Worm (Caenorhabditis elegans) whole organism, L1 larva: ENCODE results near the gene R186.3.

Source experiments
- C16A3.4 ChIP-seq: fragments of 150-350 bp; optimal IDR thresholded peaks from 2 replicates; lab custom pipeline; 2014; ENCODE audit warnings: missing biosample characterization, missing genetic modification characterization
- F16B12.6 ChIP-seq: fragments of 150-350 bp; optimal IDR thresholded peaks from 2 replicates; lab custom pipeline; 2014; ENCODE audit warnings: missing biosample characterization, missing genetic modification characterization
- aha-1 ChIP-seq: fragments of 150-350 bp; optimal IDR thresholded peaks from 2 replicates; lab custom pipeline; 2014; ENCODE audit warnings: missing biosample characterization, missing genetic modification characterization
- aly-2 ChIP-seq: fragments of 150-350 bp; optimal IDR thresholded peaks from 2 replicates; lab custom pipeline; 2014; ENCODE audit warnings: missing biosample characterization, missing genetic modification characterization
- blmp-1 ChIP-seq: fragments of 150-350 bp; optimal IDR thresholded peaks from 2 replicates; lab custom pipeline; 2014; ENCODE audit warnings: missing biosample characterization, missing genetic modification characterization
- ceh-82 ChIP-seq, 3 experiments: fragments of 150-350 bp in 1 of 3; sonication (generic microtip) in 2 of 3; optimal IDR thresholded peaks; 2 replicates each; lab custom pipeline; 2014 to 2017; ENCODE audit warnings: missing biosample characterization in 3 of 3, missing genetic modification characterization in 3 of 3
- ceh-90 ChIP-seq: sonication (generic microtip); optimal IDR thresholded peaks from 2 replicates; lab custom pipeline; 2016; ENCODE audit warnings: missing genetic modification characterization, missing compliant biosample characterization
- ces-1 ChIP-seq: fragments of 150-350 bp; optimal IDR thresholded peaks from 2 replicates; lab custom pipeline; 2014; ENCODE audit warnings: missing biosample characterization, missing genetic modification reagents, missing genetic modification characterization
- dpl-1 ChIP-seq, 3 experiments: fragments of 150-350 bp in 2 of 3; sonication (generic microtip) in 1 of 3; optimal IDR thresholded peaks; 2 replicates each; lab custom pipeline; 2014 to 2017; ENCODE audit warnings: missing biosample characterization in 3 of 3, missing genetic modification characterization in 3 of 3, missing genetic modification reagents in 3 of 3
- dsc-1 ChIP-seq: sonication (generic microtip); optimal IDR thresholded peaks from 2 replicates; lab custom pipeline; 2016; ENCODE audit warnings: mild to moderate bottlenecking, missing genetic modification characterization, missing compliant biosample characterization
- efl-1 ChIP-seq, 4 experiments: fragments of 150-350 bp; optimal IDR thresholded peaks in 3 of 4; peaks in 1 of 4; 1 replicate in 1 of 4; 2 replicates in 3 of 4; lab custom pipeline; 2014; ENCODE audit warnings: missing biosample characterization in 2 of 4, missing genetic modification characterization in 2 of 4, missing genetic modification reagents in 2 of 4
- efl-3 ChIP-seq: fragments of 200-800 bp; sonication (Bioruptor generic); optimal IDR thresholded peaks from 2 replicates; lab custom pipeline; 2018; ENCODE audit warnings: mild to moderate bottlenecking, missing genetic modification characterization, missing compliant biosample characterization
- elt-2 ChIP-seq: sonication (generic microtip); optimal IDR thresholded peaks from 2 replicates; lab custom pipeline; 2016; ENCODE audit warnings: missing genetic modification characterization, mild to moderate bottlenecking, inconsistent platforms, missing compliant biosample characterization, missing genetic modification reagents
- elt-3 ChIP-seq, 6 experiments: fragments of 150-350 bp in 1 of 6; sonication (generic microtip); optimal IDR thresholded peaks; 2 replicates each; lab custom pipeline; 2017 to 2018; ENCODE audit warnings: missing biosample characterization in 6 of 6, missing genetic modification characterization in 6 of 6, inconsistent platforms in 1 of 6
- ets-5 ChIP-seq: fragments of 200-800 bp; sonication (Bioruptor generic); IDR thresholded peaks from 2 replicates; pipeline ENCODE4 v1.3.6; 2022; ENCODE audit warnings: missing genetic modification characterization, missing compliant biosample characterization
- fkh-10 ChIP-seq: sonication (generic microtip); optimal IDR thresholded peaks from 2 replicates; lab custom pipeline; 2017; ENCODE audit warnings: missing biosample characterization, missing genetic modification reagents, missing genetic modification characterization
- fkh-4 ChIP-seq: sonication (generic microtip); optimal IDR thresholded peaks from 2 replicates; lab custom pipeline; 2016; ENCODE audit warnings: missing compliant biosample characterization, missing genetic modification characterization, borderline replicate concordance
- grh-1 ChIP-seq: fragments of 200-800 bp; sonication (Bioruptor generic); IDR thresholded peaks from 2 replicates; pipeline ENCODE4 v1.3.6; 2022; ENCODE audit warnings: missing genetic modification reagents, missing genetic modification characterization, missing compliant biosample characterization
- hlh-17 ChIP-seq: fragments of 200-800 bp; sonication (Bioruptor generic); optimal IDR thresholded peaks from 2 replicates; lab custom pipeline; 2018; ENCODE audit warnings: missing genetic modification characterization, mild to moderate bottlenecking, missing compliant biosample characterization, moderate library complexity, borderline replicate concordance
- hlh-4 ChIP-seq: sonication (generic microtip); optimal IDR thresholded peaks from 2 replicates; lab custom pipeline; 2016; ENCODE audit warnings: mild to moderate bottlenecking, missing genetic modification characterization, missing compliant biosample characterization
- hpl-2 ChIP-seq: fragments of 150-350 bp; optimal IDR thresholded peaks from 2 replicates; lab custom pipeline; 2014; ENCODE audit warnings: missing biosample characterization, missing genetic modification reagents, missing genetic modification characterization
- irx-1 ChIP-seq: sonication (generic microtip); optimal IDR thresholded peaks from 2 replicates; lab custom pipeline; 2016; ENCODE audit warnings: missing genetic modification characterization, missing compliant biosample characterization
- jun-1 ChIP-seq: fragments of 150-350 bp; optimal IDR thresholded peaks from 2 replicates; lab custom pipeline; 2014; ENCODE audit warnings: missing biosample characterization, missing genetic modification reagents, missing genetic modification characterization
- lin-14 ChIP-seq: fragments of 200-800 bp; sonication (Bioruptor generic); optimal IDR thresholded peaks from 2 replicates; lab custom pipeline; 2018; ENCODE audit warnings: mild to moderate bottlenecking, missing genetic modification characterization, moderate library complexity, missing compliant biosample characterization
- lin-15B ChIP-seq: fragments of 150-350 bp; sonication (generic microtip); optimal IDR thresholded peaks from 3 replicates; lab custom pipeline; 2014; ENCODE audit warnings: missing biosample characterization, missing genetic modification characterization
- lin-35 ChIP-seq, 2 experiments: fragments of 150-350 bp; optimal IDR thresholded peaks; 2 replicates each; lab custom pipeline; 2014; ENCODE audit warnings: missing biosample characterization in 2 of 2, missing genetic modification characterization in 2 of 2, missing genetic modification reagents in 2 of 2
- lsy-2 ChIP-seq, 2 experiments: fragments of 150-350 bp; optimal IDR thresholded peaks; 2 replicates each; lab custom pipeline; 2014; ENCODE audit warnings: missing biosample characterization in 2 of 2, missing genetic modification characterization in 2 of 2
- mdl-1 ChIP-seq, 2 experiments: fragments of 150-350 bp; optimal IDR thresholded peaks; 2 replicates each; lab custom pipeline; 2014 to 2017; ENCODE audit warnings: missing biosample characterization in 2 of 2, missing genetic modification characterization in 2 of 2, inconsistent platforms in 1 of 2
- mep-1 ChIP-seq: fragments of 150-350 bp; optimal IDR thresholded peaks from 2 replicates; lab custom pipeline; 2014; ENCODE audit warnings: missing biosample characterization, missing genetic modification characterization
- nhr-11 ChIP-seq: fragments of 150-350 bp; optimal IDR thresholded peaks from 2 replicates; lab custom pipeline; 2014; ENCODE audit warnings: missing biosample characterization, missing genetic modification characterization
- nhr-12 ChIP-seq: sonication (generic microtip); optimal IDR thresholded peaks from 2 replicates; lab custom pipeline; 2017; ENCODE audit warnings: missing biosample characterization, missing genetic modification characterization
- nhr-20 ChIP-seq: sonication (generic microtip); optimal IDR thresholded peaks from 2 replicates; lab custom pipeline; 2016; ENCODE audit warnings: mild to moderate bottlenecking, missing genetic modification characterization, missing compliant biosample characterization
- nhr-47 ChIP-seq: sonication (generic microtip); optimal IDR thresholded peaks from 2 replicates; lab custom pipeline; 2016; ENCODE audit warnings: mild to moderate bottlenecking, missing genetic modification characterization, moderate library complexity, missing compliant biosample characterization
- nhr-71 ChIP-seq: sonication (generic microtip); optimal IDR thresholded peaks from 2 replicates; lab custom pipeline; 2016; ENCODE audit warnings: mild to moderate bottlenecking, missing genetic modification characterization, moderate library complexity, missing compliant biosample characterization
- nhr-77 ChIP-seq: fragments of 150-350 bp; optimal IDR thresholded peaks from 2 replicates; lab custom pipeline; 2014; ENCODE audit warnings: missing biosample characterization, missing genetic modification characterization
- nhr-84 ChIP-seq: sonication (generic microtip); optimal IDR thresholded peaks from 2 replicates; lab custom pipeline; 2017; ENCODE audit warnings: missing biosample characterization, missing genetic modification characterization
- nhr-85 ChIP-seq: sonication (generic microtip); peaks from one replicate; lab custom pipeline; 2016; ENCODE audit warnings: missing genetic modification characterization, inconsistent platforms, missing compliant biosample characterization
- pax-3 ChIP-seq: fragments of 200-800 bp; sonication (Bioruptor generic); optimal IDR thresholded peaks from 2 replicates; lab custom pipeline; 2018; ENCODE audit warnings: mild to moderate bottlenecking, missing genetic modification characterization, moderate library complexity, missing compliant biosample characterization
- rnt-1 ChIP-seq: sonication (generic microtip); optimal IDR thresholded peaks from 2 replicates; lab custom pipeline; 2016; ENCODE audit warnings: mild to moderate bottlenecking, missing genetic modification characterization, moderate library complexity, missing compliant biosample characterization
- skn-1 ChIP-seq: fragments of 150-350 bp; optimal IDR thresholded peaks from 2 replicates; lab custom pipeline; 2014; ENCODE audit warnings: missing biosample characterization, missing genetic modification characterization
- snu-23 ChIP-seq: sonication (generic microtip); optimal IDR thresholded peaks from 2 replicates; lab custom pipeline; 2016; ENCODE audit warnings: missing genetic modification characterization, missing compliant biosample characterization
- sptf-1 ChIP-seq: fragments of 150-350 bp; optimal IDR thresholded peaks from 2 replicates; lab custom pipeline; 2014; ENCODE audit warnings: missing biosample characterization, missing genetic modification characterization
- tbx-2 ChIP-seq: sonication (generic microtip); optimal IDR thresholded peaks from 2 replicates; lab custom pipeline; 2016; ENCODE audit warnings: missing genetic modification characterization, missing compliant biosample characterization
- unc-130 ChIP-seq: fragments of 150-350 bp; optimal IDR thresholded peaks from 2 replicates; lab custom pipeline; 2017; ENCODE audit warnings: missing biosample characterization, missing genetic modification characterization, inconsistent platforms
- unc-30 ChIP-seq: sonication (generic microtip); optimal IDR thresholded peaks from 2 replicates; lab custom pipeline; 2017; ENCODE audit warnings: missing biosample characterization, missing genetic modification characterization
- unc-62 ChIP-seq: fragments of 150-350 bp; optimal IDR thresholded peaks from 2 replicates; lab custom pipeline; 2014; ENCODE audit warnings: missing biosample characterization, missing genetic modification reagents, missing genetic modification characterization
- unc-98 ChIP-seq: fragments of 200-800 bp; sonication (Bioruptor generic); IDR thresholded peaks from 2 replicates; pipeline ENCODE4 v1.3.6; 2022; ENCODE audit warnings: missing genetic modification characterization, missing compliant biosample characterization
- xbp-1 ChIP-seq: sonication (generic microtip); optimal IDR thresholded peaks from 2 replicates; lab custom pipeline; 2016; ENCODE audit warnings: missing genetic modification characterization, missing compliant biosample characterization
- zag-1 ChIP-seq: fragments of 150-350 bp; optimal IDR thresholded peaks from 2 replicates; lab custom pipeline; 2014; ENCODE audit warnings: missing biosample characterization, missing genetic modification characterization
- ztf-11 ChIP-seq, 2 experiments: sonication (generic microtip); optimal IDR thresholded peaks; 2 replicates each; lab custom pipeline; 2016 to 2017; ENCODE audit warnings: missing genetic modification characterization in 2 of 2, missing biosample characterization in 1 of 2, missing compliant biosample characterization in 1 of 2

R186.3 gene

DNA sequence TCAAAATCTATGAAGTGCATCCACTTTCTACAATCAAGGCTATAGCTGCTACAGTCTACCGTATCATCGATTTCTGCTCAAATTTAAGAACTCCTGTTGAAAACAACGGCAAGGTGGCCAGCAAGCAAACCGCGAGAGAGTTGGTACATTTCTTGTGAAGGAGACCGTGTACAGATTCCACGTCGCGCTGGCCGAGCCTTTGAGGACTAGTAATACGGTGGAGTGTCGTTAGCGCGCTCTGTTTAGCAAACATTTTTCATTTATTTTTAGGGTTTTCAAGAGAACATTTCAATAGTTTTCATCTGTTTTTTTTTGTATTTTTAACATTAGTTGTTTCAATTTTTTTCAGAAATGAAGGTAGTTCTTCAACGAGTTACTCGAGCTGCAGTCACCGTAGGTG is 14.7 kb downstream of the R186.3 start, which contains the start of gene pqn-68 (continued):
- no peak for TF ChIP-seq irx-1 (tag; lab: Kevin White, UChicago)

- peak; percentile 58 to 65 for TF ChIP-seq efl-1 (optimal IDR thresholded peaks at IDR 0.05; lab: Kevin White, UChicago)
- TF ChIP-seq efl-1 (GFP tag; optimal IDR thresholded peaks at IDR 0.05 in 1 of 2; lab: Kevin White, UChicago), result peak in 1 of 2 experiments; percentile 28
- peak; percentile 7 for TF ChIP-seq F16B12.6 (tag; lab: Kevin White, UChicago)
- no peak for TF ChIP-seq dsc-1
- TF ChIP-seq ets-5, result no peak
- no peak for TF ChIP-seq nhr-12
- no peak for TF ChIP-seq blmp-1 (tag; lab: Kevin White, UChicago)
- TF ChIP-seq nhr-71 (tag; lab: Kevin White, UChicago), result peak; percentile 49
- TF ChIP-seq nhr-77 (tag; lab: Kevin White, UChicago), result peak; percentile 30
- no peak for TF ChIP-seq hlh-4 (tag; lab: Kevin White, UChicago)
- TF ChIP-seq nhr-84 (tag; lab: Kevin White, UChicago), result no peak
- peak; percentile 24 for TF ChIP-seq nhr-47 (tag; lab: Kevin White, UChicago)
- TF ChIP-seq elt-2, result no peak
- no peak for TF ChIP-seq aly-2 (tag; lab: Kevin White, UChicago)
- TF ChIP-seq snu-23 (GFP tag; lab: Kevin White, UChicago), result peak; percentile 56
- TF ChIP-seq zag-1 (tag; lab: Kevin White, UChicago), result no peak
- TF ChIP-seq unc-130 (tag; lab: Kevin White, UChicago), result no peak
- TF ChIP-seq grh-1 (GFP tag; lab: Robert Waterston, UW), result no peak
- no peak for TF ChIP-seq nhr-11
- no peak for TF ChIP-seq sptf-1
- TF ChIP-seq elt-3 (tag; optimal IDR thresholded peaks at IDR 0.05; lab: Kevin White, UChicago), result peak in 1 of 6 experiments; percentile 6
- no peak for TF ChIP-seq hpl-2 (GFP tag; lab: Kevin White, UChicago)
- TF ChIP-seq dpl-1 (GFP tag; optimal IDR thresholded peaks at IDR 0.05; lab: Kevin White, UChicago), result peak in 2 of 3 experiments; percentile 43 to 62
- TF ChIP-seq efl-3 (GFP tag; lab: Kevin White, UChicago), result no peak
- peak in 2 of 3 experiments; percentile 21 to 47 for TF ChIP-seq ceh-82 (tag; optimal IDR thresholded peaks at IDR 0.05; lab: Kevin White, UChicago)
- TF ChIP-seq unc-98 (GFP tag; lab: Robert Waterston, UW), result no peak
- TF ChIP-seq pax-3, result no peak
- peak; percentile 25 for TF ChIP-seq nhr-20 (tag; lab: Kevin White, UChicago)
- no peak for TF ChIP-seq fkh-10 (GFP tag; lab: Kevin White, UChicago)
- no peak for TF ChIP-seq unc-30
- TF ChIP-seq mdl-1 (tag; optimal IDR thresholded peaks at IDR 0.05; lab: Kevin White, UChicago), result no peak
- TF ChIP-seq lin-15B (tag; lab: Kevin White, UChicago), result peak; percentile 12
- TF ChIP-seq hlh-17 (GFP tag; lab: Kevin White, UChicago), result no peak
- peak; percentile 52 to 56 for TF ChIP-seq lin-35 (GFP tag; optimal IDR thresholded peaks at IDR 0.05; lab: Kevin White, UChicago)
- TF ChIP-seq nhr-85 (tag; lab: Kevin White, UChicago), result no peak
- peak; percentile 77 for TF ChIP-seq lin-14 (GFP tag; lab: Kevin White, UChicago)
- TF ChIP-seq tbx-2 (tag; lab: Kevin White, UChicago), result peak; percentile 14
- no peak for TF ChIP-seq skn-1 (tag; lab: Kevin White, UChicago)
- no peak for TF ChIP-seq fkh-4
- TF ChIP-seq lsy-2 (tag; optimal IDR thresholded peaks at IDR 0.05; lab: Kevin White, UChicago), result peak; percentile 41 to 67
- TF ChIP-seq xbp-1, result peak; percentile 36
- TF ChIP-seq unc-62 (GFP tag; lab: Kevin White, UChicago), result no peak
- TF ChIP-seq ztf-11 (tag; optimal IDR thresholded peaks at IDR 0.05; lab: Kevin White, UChicago), result no peak
- no peak for TF ChIP-seq ces-1 (GFP tag; lab: Kevin White, UChicago)
- peak; percentile 27 for TF ChIP-seq rnt-1 (tag; lab: Kevin White, UChicago)
- no peak for TF ChIP-seq ceh-90 (tag; lab: Kevin White, UChicago)
- no peak for TF ChIP-seq aha-1 (tag; lab: Kevin White, UChicago)
- no peak for TF ChIP-seq jun-1 (tag; lab: Kevin White, UChicago)
- peak; percentile 43 for TF ChIP-seq mep-1 (tag; lab: Kevin White, UChicago)
- peak; percentile 9 for TF ChIP-seq C16A3.4 (tag; lab: Kevin White, UChicago)
Observed at ce11 chrV:12950812-12951528, 16.0 kb downstream of the R186.3 start, which contains the start of the genes T16G1.9 and T16G1.18. T16G1.9 (minus strand) TSS chrV:12950862. T16G1.18 (plus strand) TSS chrV:12951304.
